Fruit fly (Drosophila melanogaster): Measurements from ENCODE around the gene Trp1.

The Trp1 gene

DNA sequence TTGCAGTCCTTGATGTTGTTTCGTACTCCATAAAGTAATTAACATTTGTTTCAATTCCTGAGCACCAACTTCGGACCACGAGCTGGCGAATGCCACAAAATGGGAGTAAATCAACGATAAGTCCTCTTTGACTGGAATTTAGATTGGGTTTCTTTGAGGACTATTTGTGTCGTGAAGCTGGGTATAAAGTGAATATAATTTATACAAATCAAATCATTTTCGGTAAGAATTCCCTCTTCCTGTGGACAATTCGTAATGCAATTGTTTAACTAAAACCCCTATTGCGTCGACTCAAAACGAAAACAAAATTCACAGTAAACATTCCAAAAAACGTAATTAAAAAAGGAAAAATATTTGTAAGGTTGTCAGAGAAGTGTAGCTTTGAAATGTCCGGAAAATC, 17.2 kb downstream of the Trp1 start, which contains the start of gene CG13127:
TSS of gene CG13127 (plus strand) at position 301 of the 400 bp plus-strand sequence.
- TF ChIP-seq CG10979 (tag; optimal IDR thresholded peaks at IDR 0.05) (no peak), Elba2 (GFP tag; optimal IDR thresholded peaks at IDR 0.05) (no peak), Rx (GFP tag; IDR thresholded peaks at IDR 0.05) (no peak), CG11560 (tag; IDR thresholded peaks at IDR 0.05) (no peak), CG3065 (GFP tag; optimal IDR thresholded peaks at IDR 0.05) (no peak), CG4707 (GFP tag; optimal IDR thresholded peaks at IDR 0.05) (no peak), Ravus (GFP tag; IDR thresholded peaks at IDR 0.05) (no peak), sob (GFP tag; IDR thresholded peaks at IDR 0.05) (no peak), Oaz (GFP tag; IDR thresholded peaks at IDR 0.05) (no peak)

DNA sequence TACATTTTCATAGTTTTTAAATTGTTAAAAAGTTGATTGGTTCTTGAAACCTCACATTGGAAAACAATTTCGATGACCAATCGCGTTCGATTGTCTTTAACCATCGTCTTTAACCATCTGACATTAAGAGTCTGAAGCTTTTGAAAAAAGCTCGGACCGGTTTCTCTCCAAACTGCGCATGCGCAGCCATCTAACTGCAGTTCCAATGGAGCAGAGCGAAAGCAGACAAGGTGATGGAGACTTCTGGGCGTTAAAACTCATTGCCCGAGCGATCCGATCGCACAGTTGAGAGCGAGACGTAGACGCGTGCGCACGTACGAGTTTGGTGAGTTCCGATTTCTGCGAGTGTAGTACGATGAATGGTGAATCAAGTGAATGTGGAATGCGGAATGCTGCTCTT, 23.2 kb downstream of the Trp1 start, which contains the start of gene obst-B:
TSS of gene obst-B (plus strand) at position 276 of the 400 bp plus-strand sequence.
- TF ChIP-seq otp (GFP tag; IDR thresholded peaks at IDR 0.05) (no peak), CG12071 (GFP tag; optimal IDR thresholded peaks at IDR 0.05) (no peak), Trl (optimal IDR thresholded peaks at IDR 0.05) (peak in 1 of 2 experiments; percentile 7), Trl (GFP tag; optimal IDR thresholded peaks at IDR 0.05) (no peak), Optix (GFP tag; IDR thresholded peaks at IDR 0.05) (no peak), B-H1 (GFP tag; IDR thresholded peaks at IDR 0.05) (no peak), bbx (GFP tag; IDR thresholded peaks at IDR 0.05; ENCODE audit: partially characterized antibody) (peak; percentile 45; the same call in 1 of the 2 replicates), TFAM (GFP tag; optimal IDR thresholded peaks at IDR 0.05) (no peak), kay (GFP tag; optimal IDR thresholded peaks at IDR 0.05) (no peak), hb (GFP tag; IDR thresholded peaks at IDR 0.05; ENCODE audit: partially characterized antibody) (no peak), Bgb (GFP tag; IDR thresholded peaks at IDR 0.05; ENCODE audit: partially characterized antibody) (0 out of 2 replicates have a peak, but pooled peaks have one; percentile 21), CG4617 (GFP tag; optimal IDR thresholded peaks at IDR 0.05; ENCODE audit: borderline replicate concordance) (no peak), CG17912 (GFP tag; optimal IDR thresholded peaks at IDR 0.05) (no peak), Opbp (GFP tag; IDR thresholded peaks at IDR 0.05; ENCODE audit: partially characterized antibody) (peak; percentile 29; the same call in 1 of the 3 replicates), Ptx1 (GFP tag; IDR thresholded peaks at IDR 0.05) (no peak), CG34422 (GFP tag; IDR thresholded peaks at IDR 0.05) (no peak), Gsc (GFP tag; IDR thresholded peaks at IDR 0.05) (no peak), sd (tag; optimal IDR thresholded peaks at IDR 0.05) (peak; percentile 76), Xrp1 (GFP tag; IDR thresholded peaks at IDR 0.05) (no peak), Tbp (GFP tag; optimal IDR thresholded peaks at IDR 0.05) (no peak), sim (GFP tag; IDR thresholded peaks at IDR 0.05) (no peak), Rfx (GFP tag; IDR thresholded peaks at IDR 0.05) (no peak), Atf-2 (GFP tag; optimal IDR thresholded peaks at IDR 0.05) (no peak), pan (optimal IDR thresholded peaks at IDR 0.05) (no peak), pan (GFP tag; optimal IDR thresholded peaks at IDR 0.05 in 1 of 2, IDR thresholded peaks at IDR 0.05 in 1 of 2) (peak in 1 of 2 experiments; percentile 23), crp (GFP tag; optimal IDR thresholded peaks at IDR 0.05) (no peak), ci (GFP tag; IDR thresholded peaks at IDR 0.05) (peak; percentile 29; the same call in 1 of the 3 replicates), her (GFP tag; optimal IDR thresholded peaks at IDR 0.05) (no peak), mam (GFP tag; optimal IDR thresholded peaks at IDR 0.05) (no peak), chinmo (GFP tag; IDR thresholded peaks at IDR 0.05; ENCODE audit: partially characterized antibody) (peak; percentile 97), CG17802 (tag; optimal IDR thresholded peaks at IDR 0.05) (no peak), seq (GFP tag; IDR thresholded peaks at IDR 0.05) (no peak), tna (GFP tag; IDR thresholded peaks at IDR 0.05; ENCODE audit: partially characterized antibody) (peak; percentile 64), nau (GFP tag; optimal IDR thresholded peaks at IDR 0.05) (no peak), Ets65A (GFP tag) (peak; percentile 49), CG32532 (GFP tag; IDR thresholded peaks at IDR 0.05) (no peak), H2.0 (GFP tag; IDR thresholded peaks at IDR 0.05) (no peak), CG1832 (GFP tag; optimal IDR thresholded peaks at IDR 0.05) (no peak), NK7.1 (GFP tag; optimal IDR thresholded peaks at IDR 0.05) (no peak), crc (GFP tag; optimal IDR thresholded peaks at IDR 0.05) (no peak), CG10274 (GFP tag; optimal IDR thresholded peaks at IDR 0.05) (no peak), C15 (GFP tag; IDR thresholded peaks at IDR 0.05) (no peak), sens (GFP tag) (no peak)
